Worm (Caenorhabditis elegans) whole organism, L3 larva: ENCODE data around the gene dkf-2.

Source experiments
- ZK546.5 ChIP-seq: sonication (generic microtip); optimal IDR thresholded peaks from 2 replicates; lab custom pipeline; 2017; ENCODE audit warnings: missing biosample characterization, missing genetic modification characterization
- aly-2 ChIP-seq: fragments of 150-350 bp; optimal IDR thresholded peaks from 2 replicates; lab custom pipeline; 2014; ENCODE audit warnings: missing biosample characterization, missing genetic modification characterization
- ama-1 ChIP-seq: fragments of 150-350 bp; optimal IDR thresholded peaks from 2 replicates; lab custom pipeline; 2018
- ceh-16 ChIP-seq: sonication (generic microtip); optimal IDR thresholded peaks from 2 replicates; lab custom pipeline; 2017; ENCODE audit warnings: missing biosample characterization, missing genetic modification characterization
- ceh-28 ChIP-seq: fragments of 150-350 bp; optimal IDR thresholded peaks from 2 replicates; lab custom pipeline; 2014; ENCODE audit warnings: missing biosample characterization, missing genetic modification reagents, missing genetic modification characterization
- ceh-82 ChIP-seq: fragments of 150-350 bp; optimal IDR thresholded peaks from 2 replicates; lab custom pipeline; 2014; ENCODE audit warnings: missing biosample characterization, missing genetic modification characterization
- ceh-9 ChIP-seq: sonication (generic microtip); optimal IDR thresholded peaks from 2 replicates; lab custom pipeline; 2018; ENCODE audit warnings: missing biosample characterization, missing genetic modification characterization
- daf-12 ChIP-seq: fragments of 150-350 bp; optimal IDR thresholded peaks from 2 replicates; lab custom pipeline; 2014; ENCODE audit warnings: missing biosample characterization, missing genetic modification reagents, missing genetic modification characterization
- egl-27 ChIP-seq: sonication (generic microtip); optimal IDR thresholded peaks from 4 replicates; lab custom pipeline; 2017; ENCODE audit warnings: missing biosample characterization, missing genetic modification reagents, missing genetic modification characterization
- elt-1 ChIP-seq: fragments of 150-350 bp; optimal IDR thresholded peaks from 2 replicates; lab custom pipeline; 2014; ENCODE audit warnings: missing biosample characterization, missing genetic modification characterization
- elt-2 ChIP-seq: sonication (generic microtip); optimal IDR thresholded peaks from 2 replicates; lab custom pipeline; 2016; ENCODE audit warnings: missing genetic modification reagents, mild to moderate bottlenecking, missing genetic modification characterization, missing compliant biosample characterization
- elt-3 ChIP-seq, 3 experiments: fragments of 150-350 bp in 1 of 3; sonication (generic microtip) in 2 of 3; optimal IDR thresholded peaks; 2 replicates in 2 of 3; 4 replicates in 1 of 3; lab custom pipeline; 2014 to 2017; ENCODE audit warnings: missing biosample characterization in 3 of 3, missing genetic modification characterization in 3 of 3
- eor-1 ChIP-seq, 2 experiments: fragments of 150-350 bp; optimal IDR thresholded peaks; 2 replicates each; lab custom pipeline; 2014 to 2018; ENCODE audit warnings: missing biosample characterization in 2 of 2, missing genetic modification characterization in 2 of 2
- fkh-10 ChIP-seq: sonication (generic microtip); optimal IDR thresholded peaks from 2 replicates; lab custom pipeline; 2017; ENCODE audit warnings: missing biosample characterization, missing genetic modification reagents, missing genetic modification characterization
- fkh-2 ChIP-seq: fragments of 150-350 bp; optimal IDR thresholded peaks from 2 replicates; lab custom pipeline; 2014; ENCODE audit warnings: missing biosample characterization, missing genetic modification reagents, missing genetic modification characterization
- hmg-11 ChIP-seq: sonication (generic microtip); optimal IDR thresholded peaks from 2 replicates; lab custom pipeline; 2016; ENCODE audit warnings: missing genetic modification characterization, missing compliant biosample characterization
- jun-1 ChIP-seq: fragments of 150-350 bp; optimal IDR thresholded peaks from 2 replicates; lab custom pipeline; 2014; ENCODE audit warnings: missing biosample characterization, missing genetic modification reagents, missing genetic modification characterization
- lin-39 ChIP-seq: fragments of 150-350 bp; optimal IDR thresholded peaks from 2 replicates; lab custom pipeline; 2018; ENCODE audit warnings: missing biosample characterization, missing genetic modification reagents, missing genetic modification characterization
- lsy-12 ChIP-seq: sonication (generic microtip); optimal IDR thresholded peaks from 2 replicates; lab custom pipeline; 2016; ENCODE audit warnings: mild to moderate bottlenecking, missing genetic modification characterization, missing compliant biosample characterization
- mml-1 ChIP-seq: fragments of 150-350 bp; sonication (generic microtip); optimal IDR thresholded peaks from 3 replicates; lab custom pipeline; 2014; ENCODE audit warnings: missing biosample characterization, missing genetic modification characterization
- nfya-1 ChIP-seq: sonication (generic microtip); optimal IDR thresholded peaks from 2 replicates; lab custom pipeline; 2017; ENCODE audit warnings: missing genetic modification characterization, mild to moderate bottlenecking, missing compliant biosample characterization, antibody characterized with exemption, moderate library complexity; ENCODE audit not compliant: insufficient read depth
- nhr-12 ChIP-seq: fragments of 150-350 bp; optimal IDR thresholded peaks from 2 replicates; lab custom pipeline; 2014; ENCODE audit warnings: missing biosample characterization, missing genetic modification characterization
- nhr-23 ChIP-seq: fragments of 150-350 bp; optimal IDR thresholded peaks from 2 replicates; lab custom pipeline; 2014; ENCODE audit warnings: missing biosample characterization, missing genetic modification reagents, missing genetic modification characterization
- nhr-237 ChIP-seq: fragments of 150-350 bp; optimal IDR thresholded peaks from 2 replicates; lab custom pipeline; 2014; ENCODE audit warnings: missing biosample characterization, missing genetic modification characterization
- nhr-25 ChIP-seq: sonication (generic microtip); optimal IDR thresholded peaks from 2 replicates; lab custom pipeline; 2017; ENCODE audit warnings: missing biosample characterization, missing genetic modification characterization
- nhr-28 ChIP-seq: fragments of 150-350 bp; optimal IDR thresholded peaks from 2 replicates; lab custom pipeline; 2014; ENCODE audit warnings: missing biosample characterization, missing genetic modification characterization
- nhr-43 ChIP-seq: sonication (generic microtip); optimal IDR thresholded peaks from 2 replicates; lab custom pipeline; 2016; ENCODE audit warnings: mild to moderate bottlenecking, missing genetic modification characterization, missing compliant biosample characterization; ENCODE audit not compliant: poor library complexity, severe bottlenecking
- nhr-67 ChIP-seq: fragments of 150-350 bp; optimal IDR thresholded peaks from 2 replicates; lab custom pipeline; 2014; ENCODE audit warnings: missing biosample characterization, missing genetic modification characterization
- nhr-76 ChIP-seq: fragments of 150-350 bp; sonication (generic microtip); optimal IDR thresholded peaks from 5 replicates; lab custom pipeline; 2014; ENCODE audit warnings: missing biosample characterization, missing genetic modification characterization
- nhr-77 ChIP-seq: fragments of 150-350 bp; optimal IDR thresholded peaks from 2 replicates; lab custom pipeline; 2014; ENCODE audit warnings: missing biosample characterization, missing genetic modification characterization
- pha-4 ChIP-seq: fragments of 150-350 bp; optimal IDR thresholded peaks from 2 replicates; lab custom pipeline; 2014; ENCODE audit warnings: missing biosample characterization, missing genetic modification reagents, missing genetic modification characterization
- pqm-1 ChIP-seq: fragments of 150-350 bp; optimal IDR thresholded peaks from 2 replicates; lab custom pipeline; 2017; ENCODE audit warnings: missing biosample characterization, missing genetic modification characterization, inconsistent platforms
- skn-1 ChIP-seq: fragments of 150-350 bp; optimal IDR thresholded peaks from 2 replicates; lab custom pipeline; 2014; ENCODE audit warnings: missing biosample characterization, missing genetic modification characterization
- snpc-4 ChIP-seq: fragments of 150-350 bp; optimal IDR thresholded peaks from 2 replicates; lab custom pipeline; 2014; ENCODE audit warnings: missing biosample characterization, missing genetic modification characterization
- tbx-2 ChIP-seq: sonication (generic microtip); optimal IDR thresholded peaks from 2 replicates; lab custom pipeline; 2016; ENCODE audit warnings: mild to moderate bottlenecking, missing genetic modification characterization, missing compliant biosample characterization
- unc-39 ChIP-seq: sonication (generic microtip); optimal IDR thresholded peaks from 4 replicates; lab custom pipeline; 2017; ENCODE audit warnings: missing biosample characterization, missing genetic modification characterization
- zag-1 ChIP-seq: fragments of 150-350 bp; optimal IDR thresholded peaks from 2 replicates; lab custom pipeline; 2014; ENCODE audit warnings: missing biosample characterization, missing genetic modification characterization
- ztf-11 ChIP-seq: fragments of 150-350 bp; optimal IDR thresholded peaks from 2 replicates; lab custom pipeline; 2014; ENCODE audit warnings: missing biosample characterization, missing genetic modification characterization
- ztf-4 ChIP-seq: fragments of 150-350 bp; optimal IDR thresholded peaks from 2 replicates; lab custom pipeline; 2014; ENCODE audit warnings: missing biosample characterization, missing genetic modification characterization

dkf-2 gene

ce11 chrV:16779281-16779597 is 31.8 kb downstream of the dkf-2 start:
- TF ChIP-seq nhr-12 = no peak
- no peak for TF ChIP-seq nhr-23
- no peak for TF ChIP-seq lin-39 (tag; lab: Kevin White, UChicago)
- TF ChIP-seq ZK546.5 (tag; lab: Kevin White, UChicago) = no peak
- no peak for TF ChIP-seq hmg-11 (tag; lab: Kevin White, UChicago)

- no peak for TF ChIP-seq aly-2 (tag; lab: Kevin White, UChicago)
- no peak for TF ChIP-seq hmg-11 (tag; lab: Kevin White, UChicago)
- TF ChIP-seq fkh-10 (GFP tag; lab: Kevin White, UChicago) = no peak
- TF ChIP-seq nhr-77 = no peak
- no peak for TF ChIP-seq nhr-237 (tag; lab: Kevin White, UChicago)
- TF ChIP-seq jun-1 (tag; lab: Kevin White, UChicago) = no peak
- no peak for TF ChIP-seq lsy-12 (tag; lab: Kevin White, UChicago)
- TF ChIP-seq ceh-9 (tag; lab: Kevin White, UChicago) = no peak
- no peak for TF ChIP-seq ceh-16 (tag; lab: Kevin White, UChicago)
- TF ChIP-seq tbx-2 (tag; lab: Kevin White, UChicago) = no peak
Observed at ce11 chrV:16779971-16780370, 32.5 kb downstream of the dkf-2 start.

ce11 chrV:16780554-16780953 is 33.1 kb downstream of the dkf-2 start:
- TF ChIP-seq elt-2 (tag; lab: Kevin White, UChicago) = no peak
- TF ChIP-seq unc-39 (tag; lab: Kevin White, UChicago) = no peak
- no peak for TF ChIP-seq egl-27 (tag; lab: Kevin White, UChicago)
- no peak for TF ChIP-seq nhr-12
- no peak for TF ChIP-seq ceh-82
- TF ChIP-seq ceh-16 (tag; lab: Kevin White, UChicago) = no peak
- no peak for TF ChIP-seq nhr-67
- no peak for TF ChIP-seq nhr-77
- TF ChIP-seq lsy-12 (tag; lab: Kevin White, UChicago) = no peak
- TF ChIP-seq nhr-43 (tag; lab: Kevin White, UChicago) = peak; percentile 18
- TF ChIP-seq skn-1 (tag; lab: Kevin White, UChicago) = no peak
- no peak for TF ChIP-seq daf-12
- peak; percentile 31 for TF ChIP-seq nhr-23
- TF ChIP-seq zag-1 (tag; lab: Kevin White, UChicago) = no peak
- no peak for TF ChIP-seq ceh-28 (tag; lab: Kevin White, UChicago)
- TF ChIP-seq elt-1 (tag; lab: Kevin White, UChicago) = no peak
- no peak for TF ChIP-seq eor-1 (tag; optimal IDR thresholded peaks at IDR 0.05; lab: Kevin White, UChicago)
- no peak for TF ChIP-seq pha-4 (tag; lab: Kevin White, UChicago)
- TF ChIP-seq snpc-4 = no peak
- TF ChIP-seq ama-1 (lab: Kevin White, UChicago) = peak; percentile 29
- TF ChIP-seq nhr-76 (tag; lab: Kevin White, UChicago) = no peak
- TF ChIP-seq hmg-11 (tag; lab: Kevin White, UChicago) = no peak
- TF ChIP-seq, all 47 proteins: peak for 3

- TF ChIP-seq fkh-2 (tag; lab: Kevin White, UChicago) (no peak), nfya-1 (tag; lab: Kevin White, UChicago) (no peak), elt-3 (tag; optimal IDR thresholded peaks at IDR 0.05; lab: Kevin White, UChicago) (no peak), ztf-11 (tag; lab: Kevin White, UChicago) (no peak), ZK546.5 (tag; lab: Kevin White, UChicago) (no peak), zag-1 (tag; lab: Kevin White, UChicago) (no peak), daf-12 (no peak), ceh-16 (tag; lab: Kevin White, UChicago) (no peak), nhr-76 (tag; lab: Kevin White, UChicago) (no peak), nhr-12 (no peak), ztf-4 (tag; lab: Kevin White, UChicago) (no peak), nhr-28 (no peak), lin-39 (tag; lab: Kevin White, UChicago) (no peak), ceh-9 (tag; lab: Kevin White, UChicago) (no peak), ceh-82 (no peak), mml-1 (tag; lab: Kevin White, UChicago) (no peak), nhr-25 (no peak), pqm-1 (no peak)
Observed at ce11 chrV:16781974-16782373, 34.6 kb downstream of the dkf-2 start.
